Fruit fly (Drosophila melanogaster) whole organism, embryonic: Measurements from ENCODE around the gene zen.
A peak's percentile ranks its signal among the peaks of the same experiment; 100 is the strongest.

ENCODE experiments used
- Abd-B ChIP-seq: fragments of 200-800 bp; sonication (Bioruptor generic); optimal IDR thresholded peaks from 2 replicates; lab custom pipeline; 2018; ENCODE audit warnings: missing biosample characterization, mild to moderate bottlenecking, missing genetic modification characterization, moderate library complexity
- Ada2b ChIP-seq: fragments of 200-800 bp; sonication (Bioruptor generic); IDR thresholded peaks from 2 replicates; pipeline ENCODE4 v1.3.6; 2022; ENCODE audit warnings: missing biosample characterization, missing genetic modification characterization
- CG10209 ChIP-seq: fragments of 200-800 bp; sonication (Bioruptor generic); optimal IDR thresholded peaks from 3 replicates; lab custom pipeline; 2017; ENCODE audit warnings: missing biosample characterization, mild to moderate bottlenecking, missing genetic modification characterization, missing genetic modification reagents
- CG10267 ChIP-seq: fragments of 200-800 bp; sonication (Bioruptor generic); optimal IDR thresholded peaks from 2 replicates; lab custom pipeline; 2018; ENCODE audit warnings: missing biosample characterization, mild to moderate bottlenecking, missing genetic modification characterization, moderate library complexity
- CG10321 ChIP-seq: fragments of 200-800 bp; sonication (Bioruptor generic); IDR thresholded peaks from 2 replicates; pipeline ENCODE4 v1.3.6; 2022; ENCODE audit warnings: missing biosample characterization, missing genetic modification characterization
- CG12071 ChIP-seq: fragments of 200-800 bp; sonication (Bioruptor generic); optimal IDR thresholded peaks from 3 replicates; lab custom pipeline; 2018; ENCODE audit warnings: missing biosample characterization, mild to moderate bottlenecking, missing genetic modification characterization
- CG12942 ChIP-seq: fragments of 200-800 bp; sonication (Bioruptor generic); optimal IDR thresholded peaks from 3 replicates; lab custom pipeline; 2016; ENCODE audit warnings: missing biosample characterization, missing genetic modification characterization
- CG13287 ChIP-seq: fragments of 200-800 bp; sonication (Bioruptor generic); IDR thresholded peaks from 2 replicates; pipeline ENCODE4 v1.3.6; 2022; ENCODE audit warnings: missing biosample characterization, missing genetic modification characterization; ENCODE audit not compliant: partially characterized antibody
- CG13894 ChIP-seq: fragments of 200-800 bp; sonication (Bioruptor generic); optimal IDR thresholded peaks from 3 replicates; lab custom pipeline; 2018; ENCODE audit warnings: missing biosample characterization, mild to moderate bottlenecking, missing genetic modification characterization, moderate library complexity
- CG1529 ChIP-seq: fragments of 200-800 bp; sonication (Bioruptor generic); optimal IDR thresholded peaks from 3 replicates; lab custom pipeline; 2018; ENCODE audit warnings: missing biosample characterization, missing genetic modification characterization
- CG17361 ChIP-seq: fragments of 200-800 bp; sonication (Bioruptor generic); IDR thresholded peaks from 3 replicates; pipeline ENCODE4 v1.3.6; 2022; ENCODE audit warnings: missing biosample characterization, missing genetic modification characterization
- CG17568 ChIP-seq: fragments of 200-800 bp; sonication (Bioruptor generic); optimal IDR thresholded peaks from 2 replicates; lab custom pipeline; 2018; ENCODE audit warnings: missing biosample characterization, mild to moderate bottlenecking, missing genetic modification characterization, moderate library complexity
- CG17612 ChIP-seq: fragments of 200-800 bp; sonication (Bioruptor generic); IDR thresholded peaks from 2 replicates; pipeline ENCODE4 v1.3.6; 2022; ENCODE audit warnings: missing biosample characterization, missing genetic modification characterization
- CG2129 ChIP-seq: fragments of 200-800 bp; sonication (Bioruptor generic); IDR thresholded peaks from 2 replicates; pipeline ENCODE4 v1.3.6; 2022; ENCODE audit warnings: missing biosample characterization, missing genetic modification characterization; ENCODE audit not compliant: partially characterized antibody
- CG2875 ChIP-seq: fragments of 200-800 bp; sonication (Bioruptor generic); optimal IDR thresholded peaks from 2 replicates; lab custom pipeline; 2017; ENCODE audit warnings: missing biosample characterization, mild to moderate bottlenecking, missing genetic modification characterization, missing genetic modification reagents
- CG4282 ChIP-seq: fragments of 200-800 bp; sonication (Bioruptor generic); optimal IDR thresholded peaks from 2 replicates; lab custom pipeline; 2016; ENCODE audit warnings: missing biosample characterization, missing genetic modification characterization
- CG4424 ChIP-seq: fragments of 200-800 bp; sonication (Bioruptor generic); optimal IDR thresholded peaks from 3 replicates; lab custom pipeline; 2016; ENCODE audit warnings: missing biosample characterization, missing genetic modification characterization
- CG4707 ChIP-seq: fragments of 200-800 bp; sonication (Bioruptor generic); optimal IDR thresholded peaks from 2 replicates; lab custom pipeline; 2018; ENCODE audit warnings: missing biosample characterization, mild to moderate bottlenecking, missing genetic modification characterization, moderate library complexity
- CG4854 ChIP-seq: fragments of 200-800 bp; sonication (Bioruptor generic); optimal IDR thresholded peaks from 2 replicates; lab custom pipeline; 2016; ENCODE audit warnings: missing biosample characterization, missing genetic modification characterization, inconsistent platforms
- CG5180 ChIP-seq: fragments of 200-800 bp; sonication (Bioruptor generic); optimal IDR thresholded peaks from 3 replicates; lab custom pipeline; 2017; ENCODE audit warnings: missing biosample characterization, missing genetic modification characterization, mild to moderate bottlenecking, moderate library complexity, missing genetic modification reagents
- CG7556 ChIP-seq: fragments of 200-800 bp; sonication (Bioruptor generic); optimal IDR thresholded peaks from 2 replicates; lab custom pipeline; 2017; ENCODE audit warnings: missing biosample characterization, mild to moderate bottlenecking, missing genetic modification characterization
- CG7786 ChIP-seq: fragments of 200-800 bp; sonication (Bioruptor generic); optimal IDR thresholded peaks from 2 replicates; lab custom pipeline; 2016; ENCODE audit warnings: missing biosample characterization, missing genetic modification characterization
- CG7928 ChIP-seq: fragments of 200-800 bp; sonication (Bioruptor generic); optimal IDR thresholded peaks from 2 replicates; lab custom pipeline; 2017; ENCODE audit warnings: missing biosample characterization, mild to moderate bottlenecking, missing genetic modification characterization
- CG8944 ChIP-seq: fragments of 200-800 bp; sonication (Bioruptor generic); optimal IDR thresholded peaks from 3 replicates; lab custom pipeline; 2016; ENCODE audit warnings: missing biosample characterization, missing genetic modification characterization
- CG9437 ChIP-seq: fragments of 200-800 bp; sonication (Bioruptor generic); optimal IDR thresholded peaks from 2 replicates; lab custom pipeline; 2018; ENCODE audit warnings: missing biosample characterization, mild to moderate bottlenecking, missing genetic modification characterization
- Deaf1 ChIP-seq: fragments of 200-800 bp; optimal IDR thresholded peaks from 3 replicates; lab custom pipeline; 2019; ENCODE audit warnings: missing biosample characterization, mild to moderate bottlenecking, missing genetic modification characterization, moderate library complexity
- Elba2 ChIP-seq: fragments of 200-800 bp; sonication (Bioruptor generic); optimal IDR thresholded peaks from 3 replicates; lab custom pipeline; 2016; ENCODE audit warnings: missing biosample characterization, missing genetic modification characterization
- Ets97D ChIP-seq: fragments of 200-800 bp; sonication (Bioruptor generic); optimal IDR thresholded peaks from 3 replicates; lab custom pipeline; 2016; ENCODE audit warnings: missing biosample characterization, missing genetic modification characterization
- H2.0 ChIP-seq: fragments of 200-800 bp; sonication (Bioruptor generic); IDR thresholded peaks from 2 replicates; pipeline ENCODE4 v1.3.6; 2022; ENCODE audit warnings: missing biosample characterization, missing genetic modification characterization
- Hmx ChIP-seq: fragments of 200-800 bp; sonication (Bioruptor generic); optimal IDR thresholded peaks from 2 replicates; lab custom pipeline; 2016; ENCODE audit warnings: missing biosample characterization, missing genetic modification characterization
- Neu2 ChIP-seq: fragments of 200-800 bp; sonication (Bioruptor generic); optimal IDR thresholded peaks from 3 replicates; lab custom pipeline; 2016; ENCODE audit warnings: missing biosample characterization, missing genetic modification characterization, borderline replicate concordance
- Oli ChIP-seq: fragments of 200-800 bp; sonication (Bioruptor generic); optimal IDR thresholded peaks from 2 replicates; lab custom pipeline; 2018; ENCODE audit warnings: missing biosample characterization, mild to moderate bottlenecking, missing genetic modification characterization, moderate library complexity
- PHDP ChIP-seq: fragments of 200-800 bp; sonication (Bioruptor generic); optimal IDR thresholded peaks from 3 replicates; lab custom pipeline; 2018; ENCODE audit warnings: missing biosample characterization, mild to moderate bottlenecking, missing genetic modification characterization, moderate library complexity
- Ravus ChIP-seq: fragments of 200-800 bp; sonication (Bioruptor generic); IDR thresholded peaks from 2 replicates; pipeline ENCODE4 v1.3.6; 2022; ENCODE audit warnings: missing biosample characterization, missing genetic modification characterization
- TFAM ChIP-seq: fragments of 200-800 bp; sonication (Bioruptor generic); optimal IDR thresholded peaks from 2 replicates; lab custom pipeline; 2017; ENCODE audit warnings: missing biosample characterization, missing genetic modification characterization, inconsistent platforms
- al ChIP-seq: fragments of 200-800 bp; sonication (Bioruptor generic); IDR thresholded peaks from 2 replicates; pipeline ENCODE4 v1.3.6; 2022; ENCODE audit warnings: missing biosample characterization, missing genetic modification characterization
- bab2 ChIP-seq: fragments of 200-800 bp; sonication (Bioruptor generic); optimal IDR thresholded peaks from 2 replicates; lab custom pipeline; 2016; ENCODE audit warnings: missing biosample characterization, missing genetic modification characterization
- bcd ChIP-seq: fragments of 200-800 bp; sonication (Bioruptor generic); optimal IDR thresholded peaks from 2 replicates; lab custom pipeline; 2017; ENCODE audit warnings: missing biosample characterization, mild to moderate bottlenecking, missing genetic modification characterization
- bsh ChIP-seq, 2 experiments: fragments of 200-800 bp; sonication (Bioruptor generic); optimal IDR thresholded peaks; 2 replicates each; lab custom pipeline; 2017 to 2018; ENCODE audit warnings: mild to moderate bottlenecking in 2 of 2, missing biosample characterization in 2 of 2, missing genetic modification characterization in 2 of 2, moderate library complexity in 1 of 2
- chinmo ChIP-seq: fragments of 200-800 bp; sonication (Bioruptor generic); IDR thresholded peaks from 4 replicates; pipeline ENCODE4 v1.3.6; 2022; ENCODE audit warnings: missing biosample characterization, missing genetic modification characterization; ENCODE audit not compliant: partially characterized antibody
- grau ChIP-seq: fragments of 200-800 bp; optimal IDR thresholded peaks from 3 replicates; lab custom pipeline; 2019; ENCODE audit warnings: missing biosample characterization, mild to moderate bottlenecking, missing genetic modification characterization, moderate library complexity
- her ChIP-seq: fragments of 200-800 bp; sonication (Bioruptor generic); optimal IDR thresholded peaks from 2 replicates; lab custom pipeline; 2016; ENCODE audit warnings: missing biosample characterization, missing genetic modification characterization
- ken ChIP-seq: fragments of 200-800 bp; sonication (Bioruptor generic); IDR thresholded peaks from 3 replicates; pipeline ENCODE4 v1.3.6; 2022; ENCODE audit warnings: missing biosample characterization, missing genetic modification characterization
- lmd ChIP-seq: fragments of 200-800 bp; sonication (Bioruptor generic); IDR thresholded peaks from 2 replicates; pipeline ENCODE4 v1.3.6; 2022; ENCODE audit warnings: missing biosample characterization, missing genetic modification characterization
- mld ChIP-seq: fragments of 200-800 bp; sonication (Bioruptor generic); IDR thresholded peaks from 3 replicates; pipeline ENCODE4 v1.3.6; 2022; ENCODE audit warnings: missing biosample characterization, missing genetic modification characterization; ENCODE audit not compliant: partially characterized antibody
- onecut ChIP-seq: fragments of 200-800 bp; sonication (Bioruptor generic); IDR thresholded peaks from 2 replicates; pipeline ENCODE4 v1.3.6; 2022; ENCODE audit warnings: missing biosample characterization, missing genetic modification characterization
- tin ChIP-seq: fragments of 200-800 bp; sonication (Bioruptor generic); optimal IDR thresholded peaks from 3 replicates; lab custom pipeline; 2016; ENCODE audit warnings: missing biosample characterization, missing genetic modification characterization
- tup ChIP-seq: fragments of 200-800 bp; sonication (Bioruptor generic); optimal IDR thresholded peaks from 2 replicates; lab custom pipeline; 2016; ENCODE audit warnings: missing biosample characterization, mild to moderate bottlenecking, missing genetic modification characterization, moderate library complexity
- vfl ChIP-seq: fragments of 200-800 bp; sonication (Bioruptor generic); optimal IDR thresholded peaks from 2 replicates; lab custom pipeline; 2016; ENCODE audit warnings: missing biosample characterization, missing genetic modification characterization
- wor ChIP-seq: fragments of 200-800 bp; sonication (Bioruptor generic); IDR thresholded peaks from 2 replicates; pipeline ENCODE4 v1.3.6; 2022; ENCODE audit warnings: missing biosample characterization, missing genetic modification characterization

zen gene

dm6 chr3R:6723537-6724171 is 30.3 kb downstream of the zen start (continued):
- peak in 1 of 2 experiments; percentile 49 for TF ChIP-seq bsh (GFP tag; optimal IDR thresholded peaks at IDR 0.05; lab: Kevin White, UChicago)
- TF ChIP-seq Elba2: no peak
- no peak for TF ChIP-seq bab2 (GFP tag; lab: Kevin White, UChicago)
- no peak for TF ChIP-seq her (GFP tag; lab: Kevin White, UChicago)
- TF ChIP-seq Neu2 (GFP tag; lab: Kevin White, UChicago): peak; percentile 9
- no peak for TF ChIP-seq CG8944 (GFP tag; lab: Kevin White, UChicago)
- TF ChIP-seq Ada2b (GFP tag; lab: Robert Waterston, UW): no peak
- TF ChIP-seq onecut: 0 out of 2 replicates have a peak, but pooled peaks have one; percentile 18
- TF ChIP-seq vfl (GFP tag; lab: Kevin White, UChicago): no peak
- peak; percentile 51 for TF ChIP-seq CG10267 (tag; lab: Kevin White, UChicago)
- TF ChIP-seq wor: no peak
- no peak for TF ChIP-seq PHDP (tag; lab: Kevin White, UChicago)
- peak; percentile 19 for TF ChIP-seq CG4424 (GFP tag; lab: Kevin White, UChicago)
- no peak for TF ChIP-seq CG17612
- TF ChIP-seq lmd (GFP tag; lab: Robert Waterston, UW): no peak
- TF ChIP-seq bcd (GFP tag; lab: Kevin White, UChicago): peak; percentile 20
- peak; percentile 1 for TF ChIP-seq CG5180 (GFP tag; lab: Kevin White, UChicago)
- TF ChIP-seq Ets97D: no peak
- 0 out of 3 replicates have a peak, but pooled peaks have one; percentile 31 for TF ChIP-seq ken
- no peak for TF ChIP-seq CG13287 (GFP tag; lab: Robert Waterston, UW)
- no peak for TF ChIP-seq CG17568 (GFP tag; lab: Kevin White, UChicago)
- TF ChIP-seq grau (tag; lab: Kevin White, UChicago): peak; percentile 37
- TF ChIP-seq mld (GFP tag; lab: Robert Waterston, UW): no peak
- peak; percentile 11 for TF ChIP-seq CG9437 (GFP tag; lab: Kevin White, UChicago)
- peak; percentile 15 for TF ChIP-seq Deaf1 (tag; lab: Kevin White, UChicago)
- peak; percentile 32 for TF ChIP-seq Oli (tag; lab: Kevin White, UChicago)
- no peak for TF ChIP-seq CG10321 (GFP tag; lab: Robert Waterston, UW)
- no peak for TF ChIP-seq CG12942 (GFP tag; lab: Kevin White, UChicago)
- no peak for TF ChIP-seq Abd-B (GFP tag; lab: Kevin White, UChicago)
- TF ChIP-seq CG7928 (GFP tag; lab: Kevin White, UChicago): no peak
- TF ChIP-seq CG7786: no peak
- TF ChIP-seq al (GFP tag; lab: Robert Waterston, UW): no peak
- no peak for TF ChIP-seq CG4854 (GFP tag; lab: Kevin White, UChicago)
- no peak for TF ChIP-seq Hmx (GFP tag; lab: Kevin White, UChicago)
- peak; percentile 7 for TF ChIP-seq CG10209 (GFP tag; lab: Kevin White, UChicago)
- no peak for TF ChIP-seq CG12071 (GFP tag; lab: Kevin White, UChicago)
- TF ChIP-seq CG17361 (GFP tag; lab: Robert Waterston, UW): peak; percentile 71
- no peak for TF ChIP-seq CG2129 (GFP tag; lab: Robert Waterston, UW)
- 0 out of 2 replicates have a peak, but pooled peaks have one; percentile 19 for TF ChIP-seq H2.0 (GFP tag; lab: Robert Waterston, UW)
- no peak for TF ChIP-seq Ravus (GFP tag; lab: Robert Waterston, UW)
- no peak for TF ChIP-seq TFAM (GFP tag; lab: Kevin White, UChicago)
- peak; percentile 40 for TF ChIP-seq CG2875 (GFP tag; lab: Kevin White, UChicago)
- no peak for TF ChIP-seq tup (GFP tag; lab: Kevin White, UChicago)
- TF ChIP-seq CG1529 (GFP tag; lab: Kevin White, UChicago): peak; percentile 19
- TF ChIP-seq chinmo (GFP tag; lab: Robert Waterston, UW): no peak
- no peak for TF ChIP-seq CG13894 (tag; lab: Kevin White, UChicago)
- TF ChIP-seq tin: peak; percentile 26
- no peak for TF ChIP-seq CG4707 (GFP tag; lab: Kevin White, UChicago)
- TF ChIP-seq CG4282 (GFP tag; lab: Kevin White, UChicago): no peak
- TF ChIP-seq CG7556 (GFP tag; lab: Kevin White, UChicago): peak; percentile 51
